Worm (Caenorhabditis elegans): Measurements from ENCODE around the gene F45G2.9.

Gene F45G2.9

ce11 chrIII:13462965-13463783 is 26.4 kb upstream of the F45G2.9 start, which contains the start of gene ant-1.1 (continued):
- TF ChIP-seq fkh-10 (GFP tag; optimal IDR thresholded peaks at IDR 0.05) (peak; percentile 70), fkh-4 (tag; optimal IDR thresholded peaks at IDR 0.05; ENCODE audit: borderline replicate concordance) (no peak), ztf-11 (tag; optimal IDR thresholded peaks at IDR 0.05) (peak in 1 of 2 experiments; percentile 87), pax-3 (tag; optimal IDR thresholded peaks at IDR 0.05) (peak; percentile 96), egl-13 (tag; optimal IDR thresholded peaks at IDR 0.05) (peak; percentile 90), unc-62 (GFP tag; optimal IDR thresholded peaks at IDR 0.05) (no peak), swsn-7 (tag; optimal IDR thresholded peaks at IDR 0.05) (peak; percentile 95), ces-1 (GFP tag; optimal IDR thresholded peaks at IDR 0.05) (no peak), nhr-71 (tag; optimal IDR thresholded peaks at IDR 0.05) (peak; percentile 98), fos-1 (tag; optimal IDR thresholded peaks at IDR 0.05) (peak; percentile 72), ceh-8 (GFP tag; optimal IDR thresholded peaks at IDR 0.05) (peak; percentile 88), lin-13 (GFP tag; optimal IDR thresholded peaks at IDR 0.05) (peak; percentile 96)

ce11 chrIII:13462138-13462634 is 25.4 kb upstream of the F45G2.9 start, which contains the start of the genes abcf-2 and T27E9.2:
TSS of gene abcf-2 (minus strand) at chrIII:13462238.
TSS of gene T27E9.2 (minus strand) at chrIII:13462584.
- TF ChIP-seq efl-1 (optimal IDR thresholded peaks at IDR 0.05), result no peak
- TF ChIP-seq efl-1 (GFP tag; optimal IDR thresholded peaks at IDR 0.05 in 1 of 2), result peak in 1 of 2 experiments; percentile 86
- TF ChIP-seq unc-98 (GFP tag; IDR thresholded peaks at IDR 0.05), result no peak

DNA sequence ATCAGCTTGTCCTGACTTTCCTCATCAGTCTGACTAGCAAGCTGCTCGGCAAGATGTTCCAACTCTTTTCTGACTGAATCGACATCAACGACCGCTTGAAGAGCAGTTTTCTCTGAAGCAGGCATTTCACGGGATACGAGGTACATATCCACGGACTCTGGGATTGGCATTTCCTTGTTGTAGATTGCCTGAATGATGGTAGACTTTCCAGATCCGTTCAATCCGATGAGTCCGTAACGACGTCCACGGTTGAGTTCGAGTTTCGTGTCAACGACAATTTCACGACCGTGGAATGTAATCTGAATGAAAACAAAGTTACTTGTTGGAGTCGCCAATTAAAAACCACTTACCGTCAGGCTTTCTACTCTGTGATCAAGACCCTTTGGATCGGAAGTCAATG is 24.8 kb upstream of the F45G2.9 start:
- TF ChIP-seq nhr-85 (tag) (peak; percentile 67), efl-1 (optimal IDR thresholded peaks at IDR 0.05) (no peak), efl-1 (GFP tag; optimal IDR thresholded peaks at IDR 0.05 in 1 of 2) (peak in 1 of 2 experiments; percentile 61), nhr-71 (tag; optimal IDR thresholded peaks at IDR 0.05) (no peak)

DNA sequence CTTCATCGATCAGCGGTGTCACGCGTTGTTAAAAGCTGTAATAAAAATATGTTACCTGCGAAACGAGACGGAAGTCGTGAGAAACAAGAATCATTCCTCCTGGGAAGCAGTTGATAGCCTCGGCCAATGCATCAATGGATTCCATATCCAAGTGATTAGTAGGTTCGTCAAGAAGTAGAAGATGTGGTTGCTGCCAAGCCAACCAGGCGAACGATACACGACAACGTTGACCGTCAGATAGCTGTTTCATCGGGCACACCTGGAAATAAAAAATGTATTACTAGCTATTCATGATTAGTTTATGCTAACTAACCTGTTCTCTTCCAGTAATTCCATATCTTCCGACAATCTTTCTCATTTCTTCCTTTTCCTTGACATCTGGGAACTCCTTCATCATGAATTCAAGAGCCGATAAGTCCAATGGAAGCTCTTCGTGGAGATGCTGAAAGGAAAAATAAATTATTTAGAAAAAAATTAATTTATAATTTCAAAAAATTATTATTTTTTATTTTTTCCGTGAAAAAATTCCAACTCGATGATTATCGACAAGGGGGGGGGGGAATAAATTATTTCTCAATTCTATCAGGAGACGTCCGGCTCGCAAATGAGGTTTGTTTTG is 22.3 kb upstream of the F45G2.9 start, which contains the start of gene tag-164:
Gene tag-164 (plus strand): TSS at position 569 of the 619 bp plus-strand sequence.
- TF ChIP-seq zag-1 (tag; optimal IDR thresholded peaks at IDR 0.05) (no peak), nhr-47 (tag; optimal IDR thresholded peaks at IDR 0.05) (no peak), fkh-10 (GFP tag; optimal IDR thresholded peaks at IDR 0.05) (no peak), C16A3.4 (tag; optimal IDR thresholded peaks at IDR 0.05) (no peak), aly-2 (tag; optimal IDR thresholded peaks at IDR 0.05) (no peak), fkh-4 (tag; optimal IDR thresholded peaks at IDR 0.05; ENCODE audit: borderline replicate concordance) (no peak), tbx-2 (tag; optimal IDR thresholded peaks at IDR 0.05) (no peak), ztf-11 (tag; optimal IDR thresholded peaks at IDR 0.05) (no peak), nhr-28 (tag; optimal IDR thresholded peaks at IDR 0.05) (no peak), ceh-63 (GFP tag; optimal IDR thresholded peaks at IDR 0.05) (no peak)

- TF ChIP-seq efl-1 (optimal IDR thresholded peaks at IDR 0.05) (no peak), efl-1 (GFP tag; optimal IDR thresholded peaks at IDR 0.05 in 1 of 2) (no peak), hlh-17 (GFP tag; optimal IDR thresholded peaks at IDR 0.05; ENCODE audit: borderline replicate concordance) (no peak), hpl-2 (GFP tag; optimal IDR thresholded peaks at IDR 0.05) (no peak), ceh-82 (tag; optimal IDR thresholded peaks at IDR 0.05) (no peak), alr-1 (tag; optimal IDR thresholded peaks at IDR 0.05; ENCODE audit: borderline replicate concordance) (no peak), sup-37 (GFP tag; optimal IDR thresholded peaks at IDR 0.05) (no peak), pax-3 (tag; optimal IDR thresholded peaks at IDR 0.05) (no peak), fkh-10 (GFP tag; optimal IDR thresholded peaks at IDR 0.05) (no peak)
Measured at ce11 chrIII:13457305-13457704, 20.6 kb upstream of the F45G2.9 start.

DNA sequence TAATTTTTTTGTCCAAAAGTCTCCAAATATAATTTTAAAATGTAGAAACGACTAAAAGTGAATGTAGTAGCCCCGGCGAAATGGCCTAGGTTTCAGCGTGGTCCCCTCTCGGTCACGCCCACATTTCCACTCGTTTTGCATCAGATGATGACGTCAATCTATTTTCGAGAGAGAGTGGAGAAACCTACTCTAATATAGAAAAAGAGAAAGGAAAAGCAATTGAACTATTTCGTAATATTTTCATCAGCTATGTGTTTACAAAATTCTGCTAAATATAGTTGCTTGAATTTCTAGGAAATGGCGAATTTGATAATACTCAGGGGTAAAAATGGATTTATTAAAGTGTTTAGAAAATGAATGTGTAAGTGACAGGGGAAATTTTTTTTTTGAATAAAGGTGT is 19.1 kb upstream of the F45G2.9 start:
- TF ChIP-seq zip-4 (GFP tag; optimal IDR thresholded peaks at IDR 0.05) (peak; percentile 50), nhr-90 (tag; optimal IDR thresholded peaks at IDR 0.05; ENCODE audit: poor library complexity) (no peak), elt-2 (tag; optimal IDR thresholded peaks at IDR 0.05) (no peak), aha-1 (tag; optimal IDR thresholded peaks at IDR 0.05) (no peak), mef-2 (tag; optimal IDR thresholded peaks at IDR 0.05) (peak; percentile 84), swsn-7 (tag; optimal IDR thresholded peaks at IDR 0.05) (peak; percentile 32), ztf-11 (tag; optimal IDR thresholded peaks at IDR 0.05) (no peak), tlp-1 (tag; optimal IDR thresholded peaks at IDR 0.05) (no peak), ceh-82 (tag; optimal IDR thresholded peaks at IDR 0.05) (peak in 2 of 3 experiments; percentile 4 to 41), fkh-10 (GFP tag; optimal IDR thresholded peaks at IDR 0.05) (peak; percentile 31), lsy-2 (tag; optimal IDR thresholded peaks at IDR 0.05) (peak; percentile 51 to 71), mep-1 (tag; optimal IDR thresholded peaks at IDR 0.05) (peak; percentile 50), unc-130 (tag; optimal IDR thresholded peaks at IDR 0.05) (no peak), sup-37 (GFP tag; optimal IDR thresholded peaks at IDR 0.05) (no peak), blmp-1 (tag; optimal IDR thresholded peaks at IDR 0.05) (peak; percentile 10), nhr-47 (tag; optimal IDR thresholded peaks at IDR 0.05) (peak; percentile 51)

Data from whole organism, L1 larva.